Fruit fly (Drosophila melanogaster): Measurements from ENCODE around the gene CG15741.

DNA sequence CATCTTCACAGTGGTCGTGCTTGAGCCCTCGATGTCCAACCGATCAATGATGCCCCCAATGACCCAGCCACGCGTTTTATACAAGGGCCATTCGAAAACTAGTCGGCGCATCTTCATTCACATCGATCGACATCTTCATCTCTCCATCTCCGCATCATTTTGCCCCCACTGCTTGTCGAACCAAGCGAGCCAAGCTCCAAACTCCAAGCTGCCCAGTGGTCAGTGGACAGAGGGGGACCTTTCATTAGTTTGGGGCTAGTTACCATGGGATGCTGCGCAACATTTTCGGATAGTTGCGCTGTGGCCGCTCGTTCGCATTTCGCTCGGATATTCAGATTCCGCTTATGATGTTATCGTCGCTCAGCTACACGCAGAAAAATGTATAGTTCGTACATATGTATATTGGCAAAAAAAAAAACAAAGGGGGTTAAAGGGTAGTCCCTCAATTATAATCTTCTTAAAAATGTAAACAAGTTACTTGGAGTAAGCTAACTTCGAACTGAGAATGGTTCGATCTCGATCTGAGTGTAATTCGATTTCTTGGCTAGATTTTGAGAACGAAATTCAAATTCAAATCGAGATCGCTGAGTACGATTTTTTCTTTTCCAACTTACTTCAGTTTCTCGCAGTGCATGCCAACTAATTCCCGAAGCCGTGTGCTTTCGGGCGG, 8.4 kb upstream of the CG15741 start, which contains the start of gene CG15740:
- no peak for TF ChIP-seq kay (GFP tag; ENCODE audit: borderline replicate concordance)
- TF ChIP-seq cic (GFP tag; optimal IDR thresholded peaks at IDR 0.05): no peak
- no peak for TF ChIP-seq CG5204 (GFP tag; optimal IDR thresholded peaks at IDR 0.05)
- no peak for TF ChIP-seq toe (GFP tag; optimal IDR thresholded peaks at IDR 0.05)
